Fruit fly (Drosophila melanogaster): ENCODE data around the gene pb.

The pb gene

DNA sequence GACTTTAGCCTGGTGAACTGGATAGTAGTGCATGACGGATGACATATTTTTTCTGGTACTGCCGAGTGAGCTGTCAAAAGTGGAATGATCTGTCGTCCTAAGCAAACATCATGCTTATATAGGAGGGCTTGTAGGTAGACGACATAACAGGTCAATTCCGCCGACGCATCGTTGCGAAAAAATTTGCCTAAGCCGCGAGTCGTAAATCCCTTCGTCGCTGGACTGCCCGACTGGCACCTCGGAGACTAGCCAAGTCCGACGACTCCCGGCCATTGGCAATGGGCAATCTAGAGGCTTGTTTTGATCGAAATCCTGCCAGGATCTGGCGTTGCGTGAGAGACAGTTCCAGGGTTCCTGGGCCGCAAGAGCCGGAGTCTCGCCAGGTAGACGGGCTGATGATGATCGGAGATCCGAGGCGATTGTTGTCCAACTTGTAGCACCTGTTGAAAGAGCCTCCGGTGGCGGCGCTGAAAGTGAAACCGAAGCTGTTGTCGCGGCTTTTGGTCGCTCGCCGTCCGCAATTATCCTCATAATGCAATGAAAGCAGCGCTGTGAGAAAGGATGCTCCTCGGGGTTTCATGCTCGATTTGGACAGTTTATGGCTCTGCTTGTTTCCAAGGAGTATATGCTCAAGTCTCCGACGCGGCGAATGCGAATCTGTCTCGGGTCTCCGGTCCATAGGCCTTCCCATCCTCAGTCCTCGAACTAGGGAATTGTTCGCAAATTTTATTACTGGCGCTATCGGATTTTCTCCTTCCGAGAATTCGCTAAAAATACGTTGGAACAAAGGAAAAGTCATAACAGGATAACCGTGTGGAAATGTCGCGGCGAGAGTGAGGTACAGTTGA lies 12.5 kb upstream of the pb start, which contains the start of gene zen:
TSS of gene zen (minus strand) at position 91 of the 848 bp plus-strand sequence.
- peak; percentile 96 for TF ChIP-seq zen (tag; optimal IDR thresholded peaks at IDR 0.05)
- TF ChIP-seq Kr (GFP tag; optimal IDR thresholded peaks at IDR 0.05), result peak; percentile 22
- TF ChIP-seq lab (GFP tag; optimal IDR thresholded peaks at IDR 0.05), result no peak
- TF ChIP-seq Mrtf (GFP tag; IDR thresholded peaks at IDR 0.05), result no peak
- TF ChIP-seq D (optimal IDR thresholded peaks at IDR 0.05), result peak; percentile 4
- TF ChIP-seq D (GFP tag; optimal IDR thresholded peaks at IDR 0.05), result no peak
- peak; percentile 91 for TF ChIP-seq cad (GFP tag; optimal IDR thresholded peaks at IDR 0.05)
- TF ChIP-seq grau (tag; optimal IDR thresholded peaks at IDR 0.05), result no peak
- TF ChIP-seq tll (GFP tag; optimal IDR thresholded peaks at IDR 0.05), result peak in 1 of 2 experiments; percentile 73
- peak; percentile 92 for TF ChIP-seq CG15479 (GFP tag; optimal IDR thresholded peaks at IDR 0.05)
- TF ChIP-seq sim (GFP tag; IDR thresholded peaks at IDR 0.05), result no peak

DNA sequence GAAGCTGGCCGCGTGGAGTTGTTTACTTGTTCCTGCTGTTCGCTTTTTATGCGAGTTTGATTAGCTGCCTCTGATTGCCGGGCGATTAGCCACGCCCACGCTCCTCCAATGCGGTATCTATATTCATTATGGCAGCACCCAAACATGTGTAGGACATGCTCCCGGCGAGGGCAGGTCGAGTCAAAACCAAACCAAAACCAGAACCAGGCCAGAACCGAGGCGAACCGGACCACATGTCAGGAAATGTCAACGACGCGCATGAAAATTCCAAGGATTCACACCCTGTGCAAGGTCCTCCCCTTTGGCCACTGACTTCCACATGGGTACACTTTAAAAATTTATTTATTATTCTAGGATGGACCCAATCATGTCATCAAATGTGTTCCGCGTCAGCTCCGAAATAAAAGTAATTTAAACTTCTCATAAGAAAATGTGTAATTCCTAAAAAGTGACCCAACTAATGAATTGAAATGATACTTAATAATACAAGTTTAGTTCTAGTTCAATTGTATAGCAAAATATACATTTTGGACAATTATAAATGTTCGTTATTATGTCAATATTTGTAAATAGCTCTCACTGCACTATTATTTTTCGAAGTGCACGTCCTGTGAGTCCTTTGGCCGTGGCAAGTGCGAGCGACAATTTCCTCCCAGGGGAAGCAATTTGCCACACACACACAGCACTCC lies 9.7 kb upstream of the pb start:
- TF ChIP-seq CG31388 (GFP tag; optimal IDR thresholded peaks at IDR 0.05) (no peak), CG9727 (GFP tag; optimal IDR thresholded peaks at IDR 0.05) (peak; percentile 25), CG13894 (tag; optimal IDR thresholded peaks at IDR 0.05) (no peak), BtbVII (GFP tag; optimal IDR thresholded peaks at IDR 0.05) (no peak), zf30C (GFP tag; optimal IDR thresholded peaks at IDR 0.05) (peak; percentile 49), crp (GFP tag; optimal IDR thresholded peaks at IDR 0.05) (no peak), CG3281 (GFP tag; optimal IDR thresholded peaks at IDR 0.05) (no peak), Fer1 (GFP tag; optimal IDR thresholded peaks at IDR 0.05) (no peak), CG10979 (tag; optimal IDR thresholded peaks at IDR 0.05) (peak; percentile 60), CG5180 (GFP tag; optimal IDR thresholded peaks at IDR 0.05) (no peak), CG12659 (GFP tag; optimal IDR thresholded peaks at IDR 0.05) (no peak), sens (GFP tag) (peak; percentile 77), Adf1 (GFP tag; IDR thresholded peaks at IDR 0.05) (no peak), caup (GFP tag; optimal IDR thresholded peaks at IDR 0.05; ENCODE audit: severe bottlenecking) (no peak), Optix (GFP tag; IDR thresholded peaks at IDR 0.05) (no peak), cas (GFP tag; IDR thresholded peaks at IDR 0.05) (no peak), CG17612 (GFP tag; IDR thresholded peaks at IDR 0.05) (no peak), gsb (GFP tag; IDR thresholded peaks at IDR 0.05) (no peak), zfh1 (GFP tag; IDR thresholded peaks at IDR 0.05) (no peak), CG4424 (GFP tag; optimal IDR thresholded peaks at IDR 0.05) (peak; percentile 6), CoRest (tag; optimal IDR thresholded peaks at IDR 0.05) (peak; percentile 4), H2.0 (GFP tag; IDR thresholded peaks at IDR 0.05) (no peak), CG1529 (GFP tag; optimal IDR thresholded peaks at IDR 0.05) (no peak), tna (GFP tag; IDR thresholded peaks at IDR 0.05; ENCODE audit: partially characterized antibody) (no peak), shn (GFP tag; optimal IDR thresholded peaks at IDR 0.05) (no peak), CG7786 (GFP tag; optimal IDR thresholded peaks at IDR 0.05) (no peak), dmrt11E (tag; optimal IDR thresholded peaks at IDR 0.05) (peak; percentile 45), CG9215 (GFP tag; IDR thresholded peaks at IDR 0.05) (no peak), Dbx (GFP tag; IDR thresholded peaks at IDR 0.05) (no peak), D (optimal IDR thresholded peaks at IDR 0.05) (no peak), D (GFP tag; optimal IDR thresholded peaks at IDR 0.05) (peak; percentile 5), Fer3 (tag; optimal IDR thresholded peaks at IDR 0.05) (no peak), exex (tag; optimal IDR thresholded peaks at IDR 0.05) (no peak), D19A (tag; optimal IDR thresholded peaks at IDR 0.05) (peak; percentile 9), mirr (GFP tag; optimal IDR thresholded peaks at IDR 0.05) (no peak), CG8924 (tag; optimal IDR thresholded peaks at IDR 0.05) (peak; percentile 16), Sry-β (GFP tag; optimal IDR thresholded peaks at IDR 0.05) (no peak)

All from whole organism, embryonic.